Worm (Caenorhabditis elegans): ENCODE results near the gene Y43F8C.16.
"Not testable (repeated sequence)": the region's sequence is repeated elsewhere in the genome, so short reads cannot be mapped to it uniquely, and the experiment has no call there.

Y43F8C.16 gene

ce11 chrV:19717933-19718332 is 2.6 kb upstream of the Y43F8C.16 start:
- TF ChIP-seq fos-1 (tag; optimal IDR thresholded peaks at IDR 0.05) (no peak), nhr-12 (tag; optimal IDR thresholded peaks at IDR 0.05) (no peak), ceh-28 (tag; optimal IDR thresholded peaks at IDR 0.05) (no peak), mdl-1 (tag; optimal IDR thresholded peaks at IDR 0.05) (no peak), egl-27 (tag; optimal IDR thresholded peaks at IDR 0.05) (no peak), ztf-4 (tag; optimal IDR thresholded peaks at IDR 0.05) (no peak), unc-39 (tag; optimal IDR thresholded peaks at IDR 0.05) (no peak), R02D3.7 (tag; optimal IDR thresholded peaks at IDR 0.05) (no peak), nhr-25 (tag; optimal IDR thresholded peaks at IDR 0.05) (no peak), zag-1 (tag; optimal IDR thresholded peaks at IDR 0.05) (no peak), eor-1 (tag; optimal IDR thresholded peaks at IDR 0.05) (no peak), nhr-28 (tag; optimal IDR thresholded peaks at IDR 0.05) (no peak), sea-2 (GFP tag; optimal IDR thresholded peaks at IDR 0.05) (no peak), nhr-23 (tag; optimal IDR thresholded peaks at IDR 0.05) (no peak), nhr-67 (tag; optimal IDR thresholded peaks at IDR 0.05) (no peak), fkh-2 (tag; optimal IDR thresholded peaks at IDR 0.05) (no peak), fkh-10 (GFP tag; optimal IDR thresholded peaks at IDR 0.05) (no peak), lin-39 (tag; optimal IDR thresholded peaks at IDR 0.05) (no peak), nhr-77 (tag; optimal IDR thresholded peaks at IDR 0.05) (no peak)

ce11 chrV:19715847-19716246 is 528 bp upstream of the Y43F8C.16 start, which contains the start of gene Y43F8C.17:
Y43F8C.17 (plus strand) TSS chrV:19716147.
- TF ChIP-seq nhr-76 (tag; optimal IDR thresholded peaks at IDR 0.05) (no peak), mdl-1 (tag; optimal IDR thresholded peaks at IDR 0.05) (no peak), pqm-1 (tag; optimal IDR thresholded peaks at IDR 0.05) (no peak), fkh-2 (tag; optimal IDR thresholded peaks at IDR 0.05) (no peak), ceh-16 (tag; optimal IDR thresholded peaks at IDR 0.05) (no peak), sea-2 (GFP tag; optimal IDR thresholded peaks at IDR 0.05) (no peak), eor-1 (tag; optimal IDR thresholded peaks at IDR 0.05) (no peak), egl-27 (tag; optimal IDR thresholded peaks at IDR 0.05) (no peak), egl-5 (tag; optimal IDR thresholded peaks at IDR 0.05) (no peak)

ce11 chrV:19711646-19712045 is 3.7 kb downstream of the Y43F8C.16 start, which contains the start of gene Y43F8C.23:
Y43F8C.23 (minus strand) TSS chrV:19711746.
- not testable (repeated sequence) for TF ChIP-seq fos-1, ceh-82, elt-2 (tag; optimal IDR thresholded peaks at IDR 0.05)

ce11 chrV:19710514-19710913 is 4.8 kb downstream of the Y43F8C.16 start, which contains the start of gene Y43F8C.15:
Y43F8C.15 (minus strand) TSS chrV:19710614.
- TF ChIP-seq egl-27, aly-2, pqm-1 (tag; optimal IDR thresholded peaks at IDR 0.05): not testable (repeated sequence)

- TF ChIP-seq ztf-4 (tag; optimal IDR thresholded peaks at IDR 0.05) (no peak), fkh-10 (GFP tag; optimal IDR thresholded peaks at IDR 0.05) (no peak), jun-1 (tag; optimal IDR thresholded peaks at IDR 0.05) (no peak), mml-1 (tag; optimal IDR thresholded peaks at IDR 0.05) (no peak), egl-5 (tag; optimal IDR thresholded peaks at IDR 0.05) (no peak), unc-39 (tag; optimal IDR thresholded peaks at IDR 0.05) (no peak), elt-2 (tag; optimal IDR thresholded peaks at IDR 0.05) (no peak), nhr-11 (tag; optimal IDR thresholded peaks at IDR 0.05) (no peak), ZK546.5 (tag; optimal IDR thresholded peaks at IDR 0.05) (no peak), ztf-11 (tag; optimal IDR thresholded peaks at IDR 0.05) (no peak), lin-39 (tag; optimal IDR thresholded peaks at IDR 0.05) (no peak), nhr-77 (tag; optimal IDR thresholded peaks at IDR 0.05) (no peak), elt-3 (tag; optimal IDR thresholded peaks at IDR 0.05) (no peak), ceh-28 (tag; optimal IDR thresholded peaks at IDR 0.05) (no peak), tbx-2 (tag; optimal IDR thresholded peaks at IDR 0.05) (no peak), fkh-2 (tag; optimal IDR thresholded peaks at IDR 0.05) (no peak), fos-1 (tag; optimal IDR thresholded peaks at IDR 0.05) (no peak)
These were observed 6.5 kb downstream of the Y43F8C.16 start, which contains the start of gene srv-3 for ce11 chrV:19708849-19709248. srv-3 (minus strand) TSS chrV:19708949.
